Fruit fly (Drosophila melanogaster) whole organism, pupa: ENCODE results near the gene CG32407.

ENCODE experiments used
- CG10348 ChIP-seq: fragments of 200-800 bp; sonication (Bioruptor generic); IDR thresholded peaks from 2 replicates; pipeline ENCODE4 v1.3.6; 2022; ENCODE audit warnings: missing biosample characterization, missing genetic modification characterization
- CG12605 ChIP-seq: fragments of 200-800 bp; sonication (Bioruptor generic); IDR thresholded peaks from 2 replicates; pipeline ENCODE4 v1.3.6; 2022; ENCODE audit warnings: missing biosample characterization, missing genetic modification characterization
- CG13204 ChIP-seq: fragments of 200-800 bp; sonication (Bioruptor generic); optimal IDR thresholded peaks from 2 replicates; lab custom pipeline; 2018; ENCODE audit warnings: missing biosample characterization, mild to moderate bottlenecking, missing genetic modification characterization, moderate library complexity
- CG14655 ChIP-seq: fragments of 200-800 bp; sonication (Bioruptor generic); optimal IDR thresholded peaks from 3 replicates; lab custom pipeline; 2017; ENCODE audit warnings: mild to moderate bottlenecking, missing biosample characterization, missing genetic modification reagents, missing genetic modification characterization
- CG15710 ChIP-seq: fragments of 200-800 bp; sonication (Bioruptor generic); optimal IDR thresholded peaks from 2 replicates; lab custom pipeline; 2018; ENCODE audit warnings: missing biosample characterization, mild to moderate bottlenecking, missing genetic modification characterization, moderate library complexity
- CG17806 ChIP-seq: fragments of 200-800 bp; sonication (Bioruptor generic); optimal IDR thresholded peaks from 2 replicates; lab custom pipeline; 2018; ENCODE audit warnings: missing biosample characterization, mild to moderate bottlenecking, missing genetic modification characterization, moderate library complexity
- CG32121 ChIP-seq: fragments of 200-800 bp; sonication (Bioruptor generic); IDR thresholded peaks from 2 replicates; pipeline ENCODE4 v1.3.6; 2022; ENCODE audit warnings: missing biosample characterization, missing genetic modification characterization
- CG34367 ChIP-seq: fragments of 200-800 bp; sonication (Bioruptor generic); optimal IDR thresholded peaks from 2 replicates; lab custom pipeline; 2018; ENCODE audit warnings: missing biosample characterization, mild to moderate bottlenecking, missing genetic modification characterization
- CG4496 ChIP-seq: fragments of 200-800 bp; sonication (Bioruptor generic); IDR thresholded peaks from 3 replicates; pipeline ENCODE4 v1.3.6; 2022; ENCODE audit warnings: missing biosample characterization, missing genetic modification characterization
- CG8159 ChIP-seq: fragments of 200-800 bp; sonication (Bioruptor generic); optimal IDR thresholded peaks from 3 replicates; lab custom pipeline; 2018; ENCODE audit warnings: missing biosample characterization, mild to moderate bottlenecking, missing genetic modification characterization, moderate library complexity
- CG8301 ChIP-seq: fragments of 200-800 bp; sonication (Bioruptor generic); optimal IDR thresholded peaks from 2 replicates; lab custom pipeline; 2018; ENCODE audit warnings: missing biosample characterization, mild to moderate bottlenecking, missing genetic modification characterization
- CG9948 ChIP-seq: fragments of 200-800 bp; sonication (Bioruptor generic); optimal IDR thresholded peaks from 2 replicates; lab custom pipeline; 2018; ENCODE audit warnings: missing biosample characterization, mild to moderate bottlenecking, missing genetic modification characterization, moderate library complexity
- D1 ChIP-seq: fragments of 200-800 bp; sonication (Bioruptor generic); optimal IDR thresholded peaks from 2 replicates; lab custom pipeline; 2018; ENCODE audit warnings: missing biosample characterization, mild to moderate bottlenecking, missing genetic modification characterization, moderate library complexity
- EcR ChIP-seq: fragments of 200-800 bp; sonication (Bioruptor generic); optimal IDR thresholded peaks from 3 replicates; lab custom pipeline; 2019; ENCODE audit warnings: missing biosample characterization, missing genetic modification characterization, mild to moderate bottlenecking, moderate library complexity, missing genetic modification reagents
- Ets98B ChIP-seq: fragments of 200-800 bp; sonication (Bioruptor generic); IDR thresholded peaks from 2 replicates; pipeline ENCODE4 v1.3.6; 2022; ENCODE audit warnings: missing biosample characterization, missing genetic modification characterization
- Pif1A ChIP-seq: fragments of 200-800 bp; sonication (Bioruptor generic); optimal IDR thresholded peaks from 3 replicates; lab custom pipeline; 2016; ENCODE audit warnings: missing biosample characterization, missing genetic modification characterization
- Pif1B ChIP-seq: fragments of 200-800 bp; sonication (Bioruptor generic); optimal IDR thresholded peaks from 3 replicates; lab custom pipeline; 2016; ENCODE audit warnings: missing biosample characterization, missing genetic modification characterization
- Snoo ChIP-seq: fragments of 200-800 bp; sonication (Bioruptor generic); optimal IDR thresholded peaks from 3 replicates; lab custom pipeline; 2017; ENCODE audit warnings: missing biosample characterization, mild to moderate bottlenecking, missing genetic modification characterization, inconsistent platforms
- fd96Ca ChIP-seq: fragments of 200-800 bp; sonication (Bioruptor generic); IDR thresholded peaks from 3 replicates; pipeline ENCODE4 v1.3.6; 2022; ENCODE audit warnings: missing biosample characterization, missing genetic modification characterization
- gl ChIP-seq: fragments of 200-800 bp; sonication (Bioruptor generic); optimal IDR thresholded peaks from 2 replicates; lab custom pipeline; 2018; ENCODE audit warnings: missing biosample characterization, mild to moderate bottlenecking, missing genetic modification characterization
- rn ChIP-seq: fragments of 200-800 bp; sonication (Bioruptor generic); IDR thresholded peaks from 2 replicates; pipeline ENCODE4 v1.3.6; 2022; ENCODE audit warnings: missing biosample characterization, missing genetic modification characterization

Gene CG32407

DNA sequence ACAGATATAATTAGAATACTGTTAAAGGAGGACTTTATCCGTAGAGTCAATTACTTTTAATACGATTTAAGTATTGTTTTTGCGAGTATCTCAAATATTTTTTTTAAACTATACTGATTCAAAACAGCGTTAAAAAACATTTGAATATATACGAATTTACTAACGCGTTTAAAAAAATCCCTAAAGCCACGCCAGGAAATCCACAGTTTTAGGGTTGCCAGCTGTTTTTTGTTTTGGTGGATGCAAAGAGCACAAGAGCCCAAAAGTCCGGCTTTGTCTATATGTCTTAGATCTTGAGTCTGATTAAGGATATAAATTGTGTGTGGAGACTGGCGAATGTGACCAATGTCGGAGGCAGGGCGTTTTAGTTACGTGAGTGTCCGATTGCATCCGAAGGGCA, 5.7 kb downstream of the CG32407 start:
- TF ChIP-seq Pif1A (GFP tag; lab: Kevin White, UChicago) (no peak), CG13204 (GFP tag; lab: Kevin White, UChicago) (no peak), CG8159 (tag; lab: Kevin White, UChicago) (no peak), gl (no peak), Pif1B (GFP tag; lab: Kevin White, UChicago) (no peak), CG34367 (tag; lab: Kevin White, UChicago) (no peak), CG32121 (GFP tag; lab: Robert Waterston, UW) (no peak), rn (no peak), D1 (tag; lab: Kevin White, UChicago) (no peak), EcR (GFP tag; lab: Kevin White, UChicago) (no peak), CG8301 (tag; lab: Kevin White, UChicago) (no peak), CG12605 (GFP tag; lab: Robert Waterston, UW) (no peak), Snoo (tag; lab: Kevin White, UChicago) (no peak), Ets98B (GFP tag; lab: Robert Waterston, UW) (no peak), CG14655 (GFP tag; lab: Kevin White, UChicago) (no peak)

DNA sequence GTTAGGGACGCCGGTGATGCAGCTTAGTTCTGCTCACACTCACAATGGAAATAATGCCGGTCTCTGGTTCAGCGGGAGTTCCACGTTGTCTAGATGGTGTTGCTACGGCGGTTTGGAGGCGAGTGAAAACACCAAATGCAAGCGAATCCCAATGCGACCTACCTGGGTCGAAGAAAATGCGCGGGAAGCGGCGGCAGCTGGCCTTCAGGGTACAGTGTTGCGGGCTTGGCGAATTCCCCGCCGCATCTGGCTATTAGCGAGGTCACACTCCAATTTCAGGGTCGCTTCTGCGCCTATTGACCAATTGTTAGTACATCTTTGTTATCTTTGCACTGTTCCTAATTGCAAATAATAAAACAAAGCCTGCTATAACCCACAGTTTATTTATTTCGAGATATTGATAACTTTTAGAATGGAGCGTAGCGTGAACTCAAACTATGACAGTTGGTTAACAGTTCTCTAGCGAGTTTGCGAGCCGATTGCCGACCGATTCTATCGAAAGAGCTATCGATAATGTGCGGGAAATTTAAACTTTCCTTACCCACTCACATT, 10.6 kb downstream of the CG32407 start, which contains the start of gene Rcc1:
Gene Rcc1, minus strand, starts transcription at position 411 of the 552 bp plus-strand sequence.
- TF ChIP-seq CG8301 (tag; lab: Kevin White, UChicago) (no peak), CG8159 (tag; lab: Kevin White, UChicago) (peak; percentile 11)

- no peak for TF ChIP-seq gl
- no peak for TF ChIP-seq fd96Ca (GFP tag; lab: Robert Waterston, UW)
- 0 out of 3 replicates have a peak, but pooled peaks have one; percentile 15 for TF ChIP-seq CG4496 (GFP tag; lab: Robert Waterston, UW)
- no peak for TF ChIP-seq Pif1A (GFP tag; lab: Kevin White, UChicago)
- peak; percentile 21 for TF ChIP-seq CG9948
- TF ChIP-seq Ets98B (GFP tag; lab: Robert Waterston, UW): 0 out of 2 replicates have a peak, but pooled peaks have one; percentile 19
- no peak for TF ChIP-seq Pif1B (GFP tag; lab: Kevin White, UChicago)
- TF ChIP-seq CG14655 (GFP tag; lab: Kevin White, UChicago): peak; percentile 33
- no peak for TF ChIP-seq rn
- TF ChIP-seq CG13204 (GFP tag; lab: Kevin White, UChicago): no peak
- TF ChIP-seq Snoo (tag; lab: Kevin White, UChicago): no peak
- 0 out of 2 replicates have a peak, but pooled peaks have one; percentile 18 for TF ChIP-seq CG32121 (GFP tag; lab: Robert Waterston, UW)
- TF ChIP-seq CG17806 (tag; lab: Kevin White, UChicago): no peak
- no peak for TF ChIP-seq CG10348 (GFP tag; lab: Robert Waterston, UW)
- TF ChIP-seq CG8301 (tag; lab: Kevin White, UChicago): peak; percentile 11
These were observed 18.6 kb downstream of the CG32407 start for dm6 chr3L:5940431-5940830.

DNA sequence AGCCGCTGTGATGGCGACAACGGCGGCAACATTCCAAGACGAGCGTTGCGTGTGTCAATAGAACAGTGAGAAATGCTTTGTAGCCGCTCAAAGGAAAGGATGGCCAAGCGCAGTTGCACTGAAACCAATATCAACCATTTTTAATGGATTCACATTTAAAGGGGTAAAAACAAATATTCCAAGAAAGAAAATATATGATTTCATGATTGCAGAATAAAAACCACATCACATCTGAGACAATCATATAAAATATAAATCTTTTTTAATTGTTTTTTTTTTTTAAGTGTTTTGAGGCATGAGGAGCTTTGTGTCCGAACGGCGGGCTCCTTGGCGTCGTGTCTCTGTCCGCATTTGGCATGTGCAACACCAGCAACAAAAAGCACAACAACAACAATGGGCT, 19.2 kb downstream of the CG32407 start:
- TF ChIP-seq Pif1A (GFP tag; lab: Kevin White, UChicago): peak; percentile 16
- TF ChIP-seq CG34367 (tag; lab: Kevin White, UChicago): peak; percentile 20
- TF ChIP-seq CG10348 (GFP tag; lab: Robert Waterston, UW): no peak
- TF ChIP-seq CG14655 (GFP tag; lab: Kevin White, UChicago): peak; percentile 49
- peak; percentile 22 for TF ChIP-seq CG8301 (tag; lab: Kevin White, UChicago)
- TF ChIP-seq CG32121 (GFP tag; lab: Robert Waterston, UW): no peak
- TF ChIP-seq EcR (GFP tag; lab: Kevin White, UChicago): no peak
- TF ChIP-seq CG12605 (GFP tag; lab: Robert Waterston, UW): peak; percentile 39; the same call in 1 of the 2 replicates
- no peak for TF ChIP-seq rn
- TF ChIP-seq Snoo (tag; lab: Kevin White, UChicago): no peak
- TF ChIP-seq CG15710: peak; percentile 41
- peak; percentile 57 for TF ChIP-seq CG9948
- TF ChIP-seq CG8159 (tag; lab: Kevin White, UChicago): peak; percentile 61
- TF ChIP-seq D1 (tag; lab: Kevin White, UChicago): no peak
- TF ChIP-seq gl: no peak
- TF ChIP-seq fd96Ca (GFP tag; lab: Robert Waterston, UW): no peak
- peak; percentile 56 for TF ChIP-seq CG17806 (tag; lab: Kevin White, UChicago)
- TF ChIP-seq Ets98B (GFP tag; lab: Robert Waterston, UW): no peak; the same call in 1 of the 2 replicates
- peak; percentile 52; the same call in 2 of the 3 replicates for TF ChIP-seq CG4496 (GFP tag; lab: Robert Waterston, UW)
- peak; percentile 23 for TF ChIP-seq Pif1B (GFP tag; lab: Kevin White, UChicago)
- no peak for TF ChIP-seq CG13204 (GFP tag; lab: Kevin White, UChicago)
- TF ChIP-seq, all 21 proteins: peak for 11

- TF ChIP-seq CG10348 (GFP tag; lab: Robert Waterston, UW) (no peak), CG34367 (tag; lab: Kevin White, UChicago) (peak; percentile 29), CG17806 (tag; lab: Kevin White, UChicago) (peak; percentile 65), CG32121 (GFP tag; lab: Robert Waterston, UW) (no peak), CG8301 (tag; lab: Kevin White, UChicago) (no peak), Pif1A (GFP tag; lab: Kevin White, UChicago) (peak; percentile 33), CG8159 (tag; lab: Kevin White, UChicago) (peak; percentile 43), CG12605 (GFP tag; lab: Robert Waterston, UW) (peak; percentile 8; the same call in 1 of the 2 replicates), Snoo (tag; lab: Kevin White, UChicago) (no peak), EcR (GFP tag; lab: Kevin White, UChicago) (peak; percentile 9), fd96Ca (GFP tag; lab: Robert Waterston, UW) (peak; percentile 39; the same call in 1 of the 3 replicates), CG13204 (GFP tag; lab: Kevin White, UChicago) (no peak), Ets98B (GFP tag; lab: Robert Waterston, UW) (0 out of 2 replicates have a peak, but pooled peaks have one; percentile 5), CG4496 (GFP tag; lab: Robert Waterston, UW) (peak; percentile 43; the same call in 1 of the 3 replicates), CG15710 (peak; percentile 66), CG14655 (GFP tag; lab: Kevin White, UChicago) (peak; percentile 27), CG9948 (peak; percentile 43), D1 (tag; lab: Kevin White, UChicago) (no peak), rn (no peak), Pif1B (GFP tag; lab: Kevin White, UChicago) (peak; percentile 13), gl (no peak)
These were observed 19.7 kb downstream of the CG32407 start for dm6 chr3L:5941508-5941907.
